Fruit fly (Drosophila melanogaster) whole organism, embryonic: ENCODE results near the gene ohgt.

ENCODE experiments used
- ATbp ChIP-seq: fragments of 200-800 bp; sonication (Bioruptor generic); optimal IDR thresholded peaks from 2 replicates; lab custom pipeline; 2017; ENCODE audit warnings: missing biosample characterization, mild to moderate bottlenecking, missing genetic modification characterization, missing genetic modification reagents
- Bgb ChIP-seq: fragments of 200-800 bp; sonication (Bioruptor generic); IDR thresholded peaks from 2 replicates; pipeline ENCODE4 v1.3.6; 2022; ENCODE audit warnings: missing biosample characterization, missing genetic modification characterization; ENCODE audit not compliant: partially characterized antibody
- CG11723 ChIP-seq: fragments of 200-800 bp; sonication (Bioruptor generic); optimal IDR thresholded peaks from 2 replicates; lab custom pipeline; 2017; ENCODE audit warnings: missing biosample characterization, mild to moderate bottlenecking, missing genetic modification characterization
- CG13287 ChIP-seq: fragments of 200-800 bp; sonication (Bioruptor generic); IDR thresholded peaks from 2 replicates; pipeline ENCODE4 v1.3.6; 2022; ENCODE audit warnings: missing biosample characterization, missing genetic modification characterization; ENCODE audit not compliant: partially characterized antibody
- CG15269 ChIP-seq: fragments of 200-800 bp; sonication (Bioruptor generic); optimal IDR thresholded peaks from 2 replicates; lab custom pipeline; 2018; ENCODE audit warnings: missing biosample characterization, mild to moderate bottlenecking, missing genetic modification characterization, moderate library complexity
- CG1602 ChIP-seq: fragments of 200-800 bp; sonication (Bioruptor generic); optimal IDR thresholded peaks from 3 replicates; lab custom pipeline; 2016; ENCODE audit warnings: missing biosample characterization, missing genetic modification characterization
- CG16813 ChIP-seq: fragments of 200-800 bp; sonication (Bioruptor generic); IDR thresholded peaks from 3 replicates; pipeline ENCODE4 v1.3.6; 2022; ENCODE audit warnings: missing biosample characterization, missing genetic modification characterization; ENCODE audit not compliant: partially characterized antibody
- CG2116 ChIP-seq: fragments of 200-800 bp; sonication (Bioruptor generic); optimal IDR thresholded peaks from 3 replicates; lab custom pipeline; 2018; ENCODE audit warnings: missing biosample characterization, mild to moderate bottlenecking, missing genetic modification characterization
- CG31388 ChIP-seq: fragments of 200-800 bp; sonication (Bioruptor generic); optimal IDR thresholded peaks from 2 replicates; lab custom pipeline; 2016; ENCODE audit warnings: missing biosample characterization, missing genetic modification characterization
- CG5245 ChIP-seq: fragments of 200-800 bp; sonication (Bioruptor generic); optimal IDR thresholded peaks from 3 replicates; lab custom pipeline; 2016; ENCODE audit warnings: missing biosample characterization, missing genetic modification characterization
- CG8478 ChIP-seq: fragments of >200 bp; optimal IDR thresholded peaks from 2 replicates; lab custom pipeline; 2018
- CG9932 ChIP-seq: fragments of 200-800 bp; sonication (Bioruptor generic); IDR thresholded peaks from 2 replicates; pipeline ENCODE4 v1.3.6; 2022; ENCODE audit warnings: missing biosample characterization, missing genetic modification characterization
- D19A ChIP-seq: fragments of 200-800 bp; optimal IDR thresholded peaks from 3 replicates; lab custom pipeline; 2019; ENCODE audit warnings: missing biosample characterization, mild to moderate bottlenecking, missing genetic modification characterization, moderate library complexity
- Dad ChIP-seq: fragments of 200-800 bp; sonication (Bioruptor generic); optimal IDR thresholded peaks from 3 replicates; lab custom pipeline; 2016; ENCODE audit warnings: missing biosample characterization, missing genetic modification characterization
- Dbx ChIP-seq: fragments of 200-800 bp; sonication (Bioruptor generic); IDR thresholded peaks from 3 replicates; pipeline ENCODE4 v1.3.6; 2022; ENCODE audit warnings: missing biosample characterization, missing genetic modification characterization
- Dll ChIP-seq: fragments of 200-800 bp; sonication (Bioruptor generic); IDR thresholded peaks from 4 replicates; pipeline ENCODE4 v1.3.6; 2022; ENCODE audit warnings: missing biosample characterization, missing genetic modification characterization; ENCODE audit not compliant: partially characterized antibody
- Doc3 ChIP-seq: fragments of 200-800 bp; sonication (Bioruptor generic); IDR thresholded peaks from 3 replicates; pipeline ENCODE4 v1.3.6; 2022; ENCODE audit warnings: missing biosample characterization, missing genetic modification characterization; ENCODE audit not compliant: partially characterized antibody
- Dp ChIP-seq: fragments of 200-800 bp; sonication (Bioruptor generic); optimal IDR thresholded peaks from 2 replicates; lab custom pipeline; 2018; ENCODE audit warnings: missing biosample characterization, mild to moderate bottlenecking, missing genetic modification characterization, moderate library complexity
- Drgx ChIP-seq: fragments of 200-800 bp; sonication (Bioruptor generic); IDR thresholded peaks from 2 replicates; pipeline ENCODE4 v1.3.6; 2022; ENCODE audit warnings: missing biosample characterization, missing genetic modification characterization
- E2f2 ChIP-seq: fragments of 200-800 bp; sonication (Bioruptor generic); IDR thresholded peaks from 2 replicates; pipeline ENCODE4 v1.3.6; 2022; ENCODE audit warnings: missing biosample characterization, missing genetic modification characterization
- HLH4C ChIP-seq: fragments of 200-800 bp; sonication (Bioruptor generic); IDR thresholded peaks from 3 replicates; pipeline ENCODE4 v1.3.6; 2022; ENCODE audit warnings: missing biosample characterization, missing genetic modification characterization; ENCODE audit not compliant: partially characterized antibody
- Hey ChIP-seq: fragments of 200-800 bp; sonication (Bioruptor generic); optimal IDR thresholded peaks from 3 replicates; lab custom pipeline; 2018; ENCODE audit warnings: missing biosample characterization, mild to moderate bottlenecking, missing genetic modification characterization
- Lhr ChIP-seq: fragments of 200-800 bp; sonication (Bioruptor generic); optimal IDR thresholded peaks from 3 replicates; lab custom pipeline; 2017; ENCODE audit warnings: mild to moderate bottlenecking, missing biosample characterization, missing genetic modification reagents, missing genetic modification characterization
- Med ChIP-seq: fragments of 200-800 bp; sonication (Bioruptor generic); peaks from one replicate; lab custom pipeline; 2016; ENCODE audit warnings: missing biosample characterization, missing genetic modification characterization, mild to moderate bottlenecking, inconsistent platforms, moderate library complexity
- Meics ChIP-seq: fragments of 200-800 bp; sonication (Bioruptor generic); optimal IDR thresholded peaks from 2 replicates; lab custom pipeline; 2017; ENCODE audit warnings: missing biosample characterization, mild to moderate bottlenecking, missing genetic modification characterization
- Opbp ChIP-seq: fragments of 200-800 bp; sonication (Bioruptor generic); IDR thresholded peaks from 3 replicates; pipeline ENCODE4 v1.3.6; 2022; ENCODE audit warnings: missing biosample characterization, missing genetic modification characterization; ENCODE audit not compliant: partially characterized antibody
- PHDP ChIP-seq: fragments of 200-800 bp; sonication (Bioruptor generic); optimal IDR thresholded peaks from 3 replicates; lab custom pipeline; 2018; ENCODE audit warnings: missing biosample characterization, mild to moderate bottlenecking, missing genetic modification characterization, moderate library complexity
- Rfx ChIP-seq: fragments of 200-800 bp; sonication (Bioruptor generic); IDR thresholded peaks from 2 replicates; pipeline ENCODE4 v1.3.6; 2022; ENCODE audit warnings: missing biosample characterization, missing genetic modification characterization
- Scr ChIP-seq: fragments of 200-800 bp; sonication (Bioruptor generic); IDR thresholded peaks from 2 replicates; pipeline ENCODE4 v1.3.6; 2022; ENCODE audit warnings: missing biosample characterization, missing genetic modification characterization; ENCODE audit not compliant: partially characterized antibody
- Six4 ChIP-seq: fragments of 200-800 bp; sonication (Bioruptor generic); optimal IDR thresholded peaks from 2 replicates; lab custom pipeline; 2016; ENCODE audit warnings: missing biosample characterization, missing genetic modification characterization
- Sry-δ ChIP-seq: fragments of 200-800 bp; sonication (Bioruptor generic); optimal IDR thresholded peaks from 2 replicates; lab custom pipeline; 2016; ENCODE audit warnings: missing biosample characterization, missing genetic modification characterization
- YL-1 ChIP-seq: fragments of 200-800 bp; sonication (Bioruptor generic); optimal IDR thresholded peaks from 3 replicates; lab custom pipeline; 2017; ENCODE audit warnings: missing biosample characterization, mild to moderate bottlenecking, missing genetic modification characterization
- aop ChIP-seq: fragments of 200-800 bp; sonication (Bioruptor generic); IDR thresholded peaks from 2 replicates; pipeline ENCODE4 v1.3.6; 2022; ENCODE audit warnings: missing biosample characterization, missing genetic modification characterization
- danr ChIP-seq: fragments of 200-800 bp; sonication (Bioruptor generic); IDR thresholded peaks from 2 replicates; pipeline ENCODE4 v1.3.6; 2022; ENCODE audit warnings: missing biosample characterization, missing genetic modification characterization
- exex ChIP-seq: fragments of 200-800 bp; sonication (Bioruptor generic); optimal IDR thresholded peaks from 4 replicates; lab custom pipeline; 2018; ENCODE audit warnings: missing biosample characterization, mild to moderate bottlenecking, missing genetic modification characterization, moderate library complexity
- gem ChIP-seq: fragments of 200-800 bp; sonication (Bioruptor generic); optimal IDR thresholded peaks from 2 replicates; lab custom pipeline; 2019; ENCODE audit warnings: missing biosample characterization, mild to moderate bottlenecking, missing genetic modification characterization, moderate library complexity
- gfzf ChIP-seq: fragments of 200-800 bp; sonication (Bioruptor generic); optimal IDR thresholded peaks from 2 replicates; lab custom pipeline; 2016; ENCODE audit warnings: missing biosample characterization, mild to moderate bottlenecking, missing genetic modification characterization, moderate library complexity
- grn ChIP-seq: fragments of 200-800 bp; sonication (Bioruptor generic); optimal IDR thresholded peaks from 3 replicates; lab custom pipeline; 2017; ENCODE audit warnings: missing biosample characterization, missing genetic modification characterization
- jigr1 ChIP-seq: fragments of 200-800 bp; sonication (Bioruptor generic); IDR thresholded peaks from 3 replicates; pipeline ENCODE4 v1.3.6; 2022; ENCODE audit warnings: missing biosample characterization, missing genetic modification characterization
- kah ChIP-seq: fragments of 200-800 bp; sonication (Bioruptor generic); optimal IDR thresholded peaks from 2 replicates; lab custom pipeline; 2018; ENCODE audit warnings: missing biosample characterization, mild to moderate bottlenecking, missing genetic modification characterization
- mirr ChIP-seq: fragments of 200-800 bp; sonication (Bioruptor generic); optimal IDR thresholded peaks from 3 replicates; lab custom pipeline; 2018; ENCODE audit warnings: missing biosample characterization, mild to moderate bottlenecking, missing genetic modification characterization
- nerfin-2 ChIP-seq: fragments of 200-800 bp; sonication (Bioruptor generic); IDR thresholded peaks from 2 replicates; pipeline ENCODE4 v1.3.6; 2022; ENCODE audit warnings: missing biosample characterization, missing genetic modification characterization; ENCODE audit not compliant: partially characterized antibody
- phol ChIP-seq: fragments of 200-800 bp; sonication (Bioruptor generic); optimal IDR thresholded peaks from 3 replicates; lab custom pipeline; 2018; ENCODE audit warnings: missing biosample characterization, mild to moderate bottlenecking, missing genetic modification characterization, moderate library complexity
- psq ChIP-seq: fragments of 200-800 bp; sonication (Bioruptor generic); optimal IDR thresholded peaks from 2 replicates; lab custom pipeline; 2017; ENCODE audit warnings: missing biosample characterization, missing genetic modification characterization
- pzg ChIP-seq: fragments of 200-800 bp; sonication (Bioruptor generic); optimal IDR thresholded peaks from 3 replicates; lab custom pipeline; 2018; ENCODE audit warnings: missing biosample characterization, mild to moderate bottlenecking, missing genetic modification characterization, moderate library complexity
- ranshi ChIP-seq: fragments of 200-800 bp; sonication (Bioruptor generic); IDR thresholded peaks from 2 replicates; pipeline ENCODE4 v1.3.6; 2022; ENCODE audit warnings: missing biosample characterization, missing genetic modification characterization
- row ChIP-seq: fragments of 200-800 bp; sonication (Bioruptor generic); IDR thresholded peaks from 3 replicates; pipeline ENCODE4 v1.3.6; 2022; ENCODE audit warnings: missing biosample characterization, missing genetic modification characterization
- sens ChIP-seq: fragments of 200-800 bp; sonication (Bioruptor generic); peaks from one replicate; lab custom pipeline; 2016; ENCODE audit warnings: missing biosample characterization, missing genetic modification characterization
- stwl ChIP-seq: fragments of 200-800 bp; sonication (Bioruptor generic); optimal IDR thresholded peaks from 3 replicates; lab custom pipeline; 2018; ENCODE audit warnings: missing biosample characterization, mild to moderate bottlenecking, missing genetic modification characterization, moderate library complexity

ohgt gene

DNA sequence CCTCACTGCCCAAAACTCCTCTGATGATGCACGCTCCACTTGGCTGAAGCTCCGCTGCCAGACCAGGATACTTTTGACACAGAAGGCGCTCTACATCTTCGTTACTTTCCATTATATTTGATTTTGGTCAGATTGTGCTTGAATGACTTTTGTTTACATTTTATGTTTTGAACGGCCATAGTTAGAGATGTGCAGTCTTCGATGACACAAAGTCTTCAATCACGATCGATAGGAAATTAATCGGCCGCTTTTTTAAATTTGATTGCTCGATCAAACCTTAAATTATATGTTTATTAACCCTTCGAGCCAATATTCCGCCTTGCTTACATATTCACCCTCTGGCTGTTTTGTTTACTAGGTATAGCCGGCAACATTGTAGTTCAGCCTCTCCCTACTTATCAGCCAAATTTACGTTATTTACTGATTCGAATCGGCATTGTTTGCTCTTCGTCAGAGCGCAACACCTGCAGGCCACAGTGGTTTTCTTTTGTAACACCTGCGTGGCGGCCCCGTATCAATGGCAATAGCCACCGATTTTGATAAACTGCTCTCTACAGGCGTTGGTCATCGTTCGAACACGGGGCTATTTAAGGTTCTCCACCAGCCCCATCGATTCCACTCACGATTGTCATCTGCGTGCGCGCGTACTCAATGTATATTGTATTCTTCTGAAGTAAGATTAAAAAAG, 3.8 kb downstream of the ohgt start, which contains the start of the genes Fancl and Npc2e:
Gene Fancl (minus strand): TSS at position 175 of the 688 bp plus-strand sequence.
Gene Npc2e (plus strand): TSS at position 638 of the 688 bp plus-strand sequence.
- peak; percentile 46; the same call in 1 of the 2 replicates for TF ChIP-seq nerfin-2 (GFP tag; lab: Robert Waterston, UW)
- TF ChIP-seq Dp (GFP tag; lab: Kevin White, UChicago) = peak; percentile 84
- 0 out of 3 replicates have a peak, but pooled peaks have one; percentile 42 for TF ChIP-seq Doc3 (GFP tag; lab: Robert Waterston, UW)
- peak; percentile 46; the same call in 1 of the 2 replicates for TF ChIP-seq Scr
- no peak for TF ChIP-seq CG5245 (GFP tag; lab: Kevin White, UChicago)
- no peak for TF ChIP-seq CG1602 (GFP tag; lab: Kevin White, UChicago)
- TF ChIP-seq Drgx (GFP tag; lab: Robert Waterston, UW) = no peak
- no peak for TF ChIP-seq kah
- TF ChIP-seq CG8478 (lab: Kevin White, UChicago) = no peak
- TF ChIP-seq CG15269 (tag; lab: Kevin White, UChicago) = no peak
- no peak for TF ChIP-seq PHDP (tag; lab: Kevin White, UChicago)
- TF ChIP-seq D19A (tag; lab: Kevin White, UChicago) = no peak
- peak; percentile 6 for TF ChIP-seq Lhr (GFP tag; lab: Kevin White, UChicago)
- TF ChIP-seq Dbx (GFP tag; lab: Robert Waterston, UW) = 0 out of 3 replicates have a peak, but pooled peaks have one; percentile 16
- TF ChIP-seq psq = no peak
- peak; percentile 67; the same call in 3 of the 4 replicates for TF ChIP-seq Dll
- peak; percentile 16 for TF ChIP-seq sens (GFP tag; lab: Kevin White, UChicago)
- no peak for TF ChIP-seq gem
- no peak for TF ChIP-seq Six4 (GFP tag; lab: Kevin White, UChicago)
- TF ChIP-seq ATbp (GFP tag; lab: Kevin White, UChicago) = no peak
- TF ChIP-seq CG11723 = no peak
- 0 out of 2 replicates have a peak, but pooled peaks have one; percentile 20 for TF ChIP-seq ranshi
- no peak for TF ChIP-seq Rfx (GFP tag; lab: Robert Waterston, UW)
- peak; percentile 35 for TF ChIP-seq CG2116 (GFP tag; lab: Kevin White, UChicago)
- TF ChIP-seq CG13287 (GFP tag; lab: Robert Waterston, UW) = peak; percentile 68
- 0 out of 3 replicates have a peak, but pooled peaks have one; percentile 47 for TF ChIP-seq HLH4C (GFP tag; lab: Robert Waterston, UW)
- TF ChIP-seq danr (GFP tag; lab: Robert Waterston, UW) = no peak
- TF ChIP-seq exex (tag; lab: Kevin White, UChicago) = peak; percentile 16
- TF ChIP-seq Med (GFP tag; lab: Kevin White, UChicago) = peak; percentile 2
- no peak for TF ChIP-seq Meics (GFP tag; lab: Kevin White, UChicago)
- TF ChIP-seq Dad (GFP tag; lab: Kevin White, UChicago) = no peak
- peak; percentile 92 for TF ChIP-seq E2f2 (GFP tag; lab: Robert Waterston, UW)
- TF ChIP-seq pzg (GFP tag; lab: Kevin White, UChicago) = peak; percentile 29
- no peak for TF ChIP-seq row
- no peak for TF ChIP-seq YL-1 (GFP tag; lab: Kevin White, UChicago)
- TF ChIP-seq gfzf (GFP tag; lab: Kevin White, UChicago) = no peak
- no peak for TF ChIP-seq aop (GFP tag; lab: Robert Waterston, UW)
- no peak for TF ChIP-seq CG9932 (GFP tag; lab: Robert Waterston, UW)
- peak; percentile 54 for TF ChIP-seq Hey
- no peak for TF ChIP-seq mirr (GFP tag; lab: Kevin White, UChicago)
- peak; percentile 30; the same call in 1 of the 2 replicates for TF ChIP-seq Bgb (GFP tag; lab: Robert Waterston, UW)
- no peak; the same call in 2 of the 3 replicates for TF ChIP-seq Opbp (GFP tag; lab: Robert Waterston, UW)
- TF ChIP-seq jigr1 (GFP tag; lab: Robert Waterston, UW) = no peak
- TF ChIP-seq CG31388 (GFP tag; lab: Kevin White, UChicago) = no peak
- peak; percentile 80 for TF ChIP-seq phol
- TF ChIP-seq CG16813 (GFP tag; lab: Robert Waterston, UW) = peak; percentile 44; the same call in 1 of the 3 replicates
- TF ChIP-seq Sry-δ (GFP tag; lab: Kevin White, UChicago) = peak; percentile 79
- peak; percentile 44 for TF ChIP-seq stwl
- peak; percentile 37 for TF ChIP-seq grn (GFP tag; lab: Kevin White, UChicago)
